Worm (Caenorhabditis elegans) whole organism, mixed stage, embryonic: ENCODE measurements around the gene F53F1.6.

ENCODE experiments used
- blmp-1 ChIP-seq: fragments of 150-350 bp; optimal IDR thresholded peaks from 2 replicates; lab custom pipeline; 2014; ENCODE audit warnings: missing biosample characterization, missing genetic modification characterization
- elt-1 ChIP-seq: sonication (generic microtip); optimal IDR thresholded peaks from 2 replicates; lab custom pipeline; 2017; ENCODE audit warnings: missing genetic modification characterization, mild to moderate bottlenecking, missing compliant biosample characterization, antibody characterized with exemption, moderate library complexity, borderline replicate concordance; ENCODE audit not compliant: insufficient read depth
- elt-3 ChIP-seq: fragments of 150-350 bp; optimal IDR thresholded peaks from 2 replicates; lab custom pipeline; 2014; ENCODE audit warnings: missing biosample characterization, missing genetic modification characterization
- lin-13 ChIP-seq: fragments of 150-350 bp; optimal IDR thresholded peaks from 2 replicates; lab custom pipeline; 2014; ENCODE audit warnings: missing biosample characterization, missing genetic modification characterization
- nhr-28 ChIP-seq: fragments of 150-350 bp; optimal IDR thresholded peaks from 2 replicates; lab custom pipeline; 2014; ENCODE audit warnings: missing biosample characterization, missing genetic modification characterization
- pha-4 ChIP-seq: fragments of 150-350 bp; optimal IDR thresholded peaks from 2 replicates; lab custom pipeline; 2018; ENCODE audit warnings: missing biosample characterization, missing genetic modification reagents, missing genetic modification characterization

DNA sequence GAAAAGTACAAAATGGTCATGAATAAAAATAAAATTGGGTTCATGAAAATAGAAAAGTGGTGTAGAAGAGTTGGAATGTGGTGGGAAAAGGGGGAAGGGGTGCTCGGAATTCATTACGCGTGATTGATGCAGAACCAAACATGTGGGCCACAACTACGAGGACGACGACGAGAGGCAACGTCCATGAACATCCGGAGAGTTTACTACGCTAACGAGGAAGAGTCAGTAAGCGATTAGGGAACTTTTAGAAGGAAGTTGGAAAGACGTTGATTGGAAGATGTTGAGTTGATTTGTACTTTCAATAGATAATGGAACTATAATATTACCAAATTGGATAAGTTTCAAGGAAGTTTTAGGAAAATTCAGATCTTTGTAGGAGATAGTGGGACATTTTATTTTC, 15.7 kb downstream of the F53F1.6 start:
- TF ChIP-seq lin-13 (tag; lab: Kevin White, UChicago) (no peak), elt-3 (tag; lab: Kevin White, UChicago) (no peak), elt-1 (no peak), nhr-28 (tag; lab: Kevin White, UChicago) (no peak), pha-4 (tag; lab: Kevin White, UChicago) (no peak), blmp-1 (no peak)
